Worm (Caenorhabditis elegans): Measurements from ENCODE around the gene idpb-4.

- TF ChIP-seq ama-1 (optimal IDR thresholded peaks at IDR 0.05) (no peak), B0310.2 (tag; optimal IDR thresholded peaks at IDR 0.05) (no peak), F13C5.2 (tag; optimal IDR thresholded peaks at IDR 0.05) (no peak), flt-1 (GFP tag; IDR thresholded peaks at IDR 0.05) (no peak), pes-1 (GFP tag; IDR thresholded peaks at IDR 0.05) (no peak), ceh-36 (tag; optimal IDR thresholded peaks at IDR 0.05) (no peak)
Measured at ce11 chrII:8759493-8759892, 22.1 kb upstream of the idpb-4 start, which contains the start of gene fut-1.

All from whole organism, early embryonic.